Worm (Caenorhabditis elegans) whole organism, L1 larva: ENCODE data around the gene hsb-1.

ENCODE experiments used
- isw-1 ChIP-seq: fragments of 200-800 bp; sonication (Bioruptor generic); IDR thresholded peaks from 2 replicates; pipeline ENCODE4 v1.3.6; 2022; ENCODE audit warnings: missing genetic modification characterization, missing compliant biosample characterization
- lin-15B ChIP-seq: fragments of 150-350 bp; sonication (generic microtip); optimal IDR thresholded peaks from 3 replicates; lab custom pipeline; 2014; ENCODE audit warnings: missing biosample characterization, missing genetic modification characterization
- lin-35 ChIP-seq, 2 experiments: fragments of 150-350 bp; optimal IDR thresholded peaks; 2 replicates each; lab custom pipeline; 2014; ENCODE audit warnings: missing biosample characterization in 2 of 2, missing genetic modification characterization in 2 of 2, missing genetic modification reagents in 2 of 2
- nhr-11 ChIP-seq: fragments of 150-350 bp; optimal IDR thresholded peaks from 2 replicates; lab custom pipeline; 2014; ENCODE audit warnings: missing biosample characterization, missing genetic modification characterization
- ztf-11 ChIP-seq, 2 experiments: sonication (generic microtip); optimal IDR thresholded peaks; 2 replicates each; lab custom pipeline; 2016 to 2017; ENCODE audit warnings: missing genetic modification characterization in 2 of 2, missing biosample characterization in 1 of 2, missing compliant biosample characterization in 1 of 2

- TF ChIP-seq ztf-11 (tag; optimal IDR thresholded peaks at IDR 0.05; lab: Kevin White, UChicago) (no peak), lin-15B (tag; lab: Kevin White, UChicago) (no peak), isw-1 (GFP tag; lab: Robert Waterston, UW) (no peak), nhr-11 (no peak), lin-35 (GFP tag; optimal IDR thresholded peaks at IDR 0.05; lab: Kevin White, UChicago) (no peak)
Observed at ce11 chrIV:12596960-12597359, 29.9 kb upstream of the hsb-1 start.
